Worm (Caenorhabditis elegans): ENCODE data around the gene F33A8.4.

F33A8.4 gene

ce11 chrII:11015210-11015609 is 33.6 kb downstream of the F33A8.4 start:
- TF ChIP-seq unc-62 (GFP tag; optimal IDR thresholded peaks at IDR 0.05) = no peak

- TF ChIP-seq unc-62 (GFP tag; optimal IDR thresholded peaks at IDR 0.05) = no peak
Measured at ce11 chrII:11013667-11014066, 35.2 kb downstream of the F33A8.4 start, which contains the start of gene col-81. Gene col-81 (minus strand): TSS chrII:11013767.

ce11 chrII:11012532-11013179 is 36.2 kb downstream of the F33A8.4 start:
- no peak for TF ChIP-seq unc-62 (GFP tag; optimal IDR thresholded peaks at IDR 0.05)

- TF ChIP-seq unc-62 (GFP tag; optimal IDR thresholded peaks at IDR 0.05) = no peak
Measured at ce11 chrII:11010914-11011313, 37.9 kb downstream of the F33A8.4 start.

ce11 chrII:11004381-11004780 is 44.4 kb downstream of the F33A8.4 start:
- no peak for TF ChIP-seq unc-62 (GFP tag; optimal IDR thresholded peaks at IDR 0.05)

ce11 chrII:10999109-10999508 is 49.7 kb downstream of the F33A8.4 start:
- no peak for TF ChIP-seq unc-62 (GFP tag; optimal IDR thresholded peaks at IDR 0.05)

Data from whole organism, dauer.